Worm (Caenorhabditis elegans) whole organism, L1 larva: ENCODE results near the gene F46H5.5.

Source experiments
- blmp-1 ChIP-seq: fragments of 150-350 bp; optimal IDR thresholded peaks from 2 replicates; lab custom pipeline; 2014; ENCODE audit warnings: missing biosample characterization, missing genetic modification characterization
- ceh-82 ChIP-seq, 3 experiments: fragments of 150-350 bp in 1 of 3; sonication (generic microtip) in 2 of 3; optimal IDR thresholded peaks; 2 replicates each; lab custom pipeline; 2014 to 2017; ENCODE audit warnings: missing biosample characterization in 3 of 3, missing genetic modification characterization in 3 of 3
- ceh-90 ChIP-seq: sonication (generic microtip); optimal IDR thresholded peaks from 2 replicates; lab custom pipeline; 2016; ENCODE audit warnings: missing genetic modification characterization, missing compliant biosample characterization
- egl-27 ChIP-seq, 2 experiments: fragments of 150-350 bp in 1 of 2; sonication (generic microtip); optimal IDR thresholded peaks; 3 replicates each; lab custom pipeline; 2017 to 2018; ENCODE audit warnings: missing biosample characterization in 2 of 2, missing genetic modification characterization in 2 of 2, missing genetic modification reagents in 2 of 2
- elt-3 ChIP-seq, 6 experiments: fragments of 150-350 bp in 1 of 6; sonication (generic microtip); optimal IDR thresholded peaks; 2 replicates each; lab custom pipeline; 2017 to 2018; ENCODE audit warnings: missing biosample characterization in 6 of 6, missing genetic modification characterization in 6 of 6, inconsistent platforms in 1 of 6
- ets-5 ChIP-seq: fragments of 200-800 bp; sonication (Bioruptor generic); IDR thresholded peaks from 2 replicates; pipeline ENCODE4 v1.3.6; 2022; ENCODE audit warnings: missing genetic modification characterization, missing compliant biosample characterization
- fkh-10 ChIP-seq: sonication (generic microtip); optimal IDR thresholded peaks from 2 replicates; lab custom pipeline; 2017; ENCODE audit warnings: missing biosample characterization, missing genetic modification reagents, missing genetic modification characterization
- fos-1 ChIP-seq: fragments of 150-350 bp; optimal IDR thresholded peaks from 2 replicates; lab custom pipeline; 2014; ENCODE audit warnings: missing biosample characterization, missing genetic modification characterization
- grh-1 ChIP-seq: fragments of 200-800 bp; sonication (Bioruptor generic); IDR thresholded peaks from 2 replicates; pipeline ENCODE4 v1.3.6; 2022; ENCODE audit warnings: missing genetic modification reagents, missing genetic modification characterization, missing compliant biosample characterization
- irx-1 ChIP-seq: sonication (generic microtip); optimal IDR thresholded peaks from 2 replicates; lab custom pipeline; 2016; ENCODE audit warnings: missing genetic modification characterization, missing compliant biosample characterization
- jun-1 ChIP-seq: fragments of 150-350 bp; optimal IDR thresholded peaks from 2 replicates; lab custom pipeline; 2014; ENCODE audit warnings: missing biosample characterization, missing genetic modification reagents, missing genetic modification characterization
- lin-14 ChIP-seq: fragments of 200-800 bp; sonication (Bioruptor generic); optimal IDR thresholded peaks from 2 replicates; lab custom pipeline; 2018; ENCODE audit warnings: mild to moderate bottlenecking, missing genetic modification characterization, moderate library complexity, missing compliant biosample characterization
- lin-35 ChIP-seq, 2 experiments: fragments of 150-350 bp; optimal IDR thresholded peaks; 2 replicates each; lab custom pipeline; 2014; ENCODE audit warnings: missing biosample characterization in 2 of 2, missing genetic modification characterization in 2 of 2, missing genetic modification reagents in 2 of 2
- lsy-2 ChIP-seq, 2 experiments: fragments of 150-350 bp; optimal IDR thresholded peaks; 2 replicates each; lab custom pipeline; 2014; ENCODE audit warnings: missing biosample characterization in 2 of 2, missing genetic modification characterization in 2 of 2
- nhr-11 ChIP-seq: fragments of 150-350 bp; optimal IDR thresholded peaks from 2 replicates; lab custom pipeline; 2014; ENCODE audit warnings: missing biosample characterization, missing genetic modification characterization
- nhr-19 ChIP-seq: fragments of 200-800 bp; sonication (Bioruptor generic); conservative IDR thresholded peaks from 2 replicates; pipeline ENCODE4 v1.3.6; 2022; ENCODE audit warnings: missing genetic modification characterization, missing compliant biosample characterization
- nhr-20 ChIP-seq: sonication (generic microtip); optimal IDR thresholded peaks from 2 replicates; lab custom pipeline; 2016; ENCODE audit warnings: mild to moderate bottlenecking, missing genetic modification characterization, missing compliant biosample characterization
- nhr-237 ChIP-seq: fragments of 150-350 bp; optimal IDR thresholded peaks from 2 replicates; lab custom pipeline; 2014; ENCODE audit warnings: missing biosample characterization, missing genetic modification characterization
- nhr-28 ChIP-seq: fragments of 150-350 bp; optimal IDR thresholded peaks from 2 replicates; lab custom pipeline; 2014; ENCODE audit warnings: missing biosample characterization, missing genetic modification characterization
- nhr-47 ChIP-seq: sonication (generic microtip); optimal IDR thresholded peaks from 2 replicates; lab custom pipeline; 2016; ENCODE audit warnings: mild to moderate bottlenecking, missing genetic modification characterization, moderate library complexity, missing compliant biosample characterization
- nhr-71 ChIP-seq: sonication (generic microtip); optimal IDR thresholded peaks from 2 replicates; lab custom pipeline; 2016; ENCODE audit warnings: mild to moderate bottlenecking, missing genetic modification characterization, moderate library complexity, missing compliant biosample characterization
- pag-3 ChIP-seq: sonication (generic microtip); optimal IDR thresholded peaks from 2 replicates; lab custom pipeline; 2017; ENCODE audit warnings: missing genetic modification characterization, mild to moderate bottlenecking, missing compliant biosample characterization, antibody characterized with exemption, borderline replicate concordance; ENCODE audit not compliant: insufficient read depth
- rnt-1 ChIP-seq: sonication (generic microtip); optimal IDR thresholded peaks from 2 replicates; lab custom pipeline; 2016; ENCODE audit warnings: mild to moderate bottlenecking, missing genetic modification characterization, moderate library complexity, missing compliant biosample characterization
- skn-1 ChIP-seq: fragments of 150-350 bp; optimal IDR thresholded peaks from 2 replicates; lab custom pipeline; 2014; ENCODE audit warnings: missing biosample characterization, missing genetic modification characterization
- sox-4 ChIP-seq: sonication (generic microtip); optimal IDR thresholded peaks from 2 replicates; lab custom pipeline; 2016; ENCODE audit warnings: missing genetic modification characterization, missing compliant biosample characterization
- sptf-1 ChIP-seq: fragments of 150-350 bp; optimal IDR thresholded peaks from 2 replicates; lab custom pipeline; 2014; ENCODE audit warnings: missing biosample characterization, missing genetic modification characterization
- tlp-1 ChIP-seq: fragments of 150-350 bp; optimal IDR thresholded peaks from 2 replicates; lab custom pipeline; 2014; ENCODE audit warnings: missing biosample characterization, missing genetic modification characterization
- unc-130 ChIP-seq: fragments of 150-350 bp; optimal IDR thresholded peaks from 2 replicates; lab custom pipeline; 2017; ENCODE audit warnings: missing biosample characterization, missing genetic modification characterization, inconsistent platforms
- unc-98 ChIP-seq: fragments of 200-800 bp; sonication (Bioruptor generic); IDR thresholded peaks from 2 replicates; pipeline ENCODE4 v1.3.6; 2022; ENCODE audit warnings: missing genetic modification characterization, missing compliant biosample characterization
- vab-15 ChIP-seq: sonication (generic microtip); optimal IDR thresholded peaks from 2 replicates; lab custom pipeline; 2017; ENCODE audit warnings: missing genotype, mild to moderate bottlenecking, missing genetic modification characterization, missing compliant biosample characterization
- zip-4 ChIP-seq: fragments of 200-800 bp; sonication (Bioruptor generic); optimal IDR thresholded peaks from 2 replicates; lab custom pipeline; 2018; ENCODE audit warnings: mild to moderate bottlenecking, missing genetic modification characterization, moderate library complexity, missing compliant biosample characterization
- ztf-11 ChIP-seq, 2 experiments: sonication (generic microtip); optimal IDR thresholded peaks; 2 replicates each; lab custom pipeline; 2016 to 2017; ENCODE audit warnings: missing genetic modification characterization in 2 of 2, missing biosample characterization in 1 of 2, missing compliant biosample characterization in 1 of 2
- ztf-4 ChIP-seq: fragments of 150-350 bp; optimal IDR thresholded peaks from 2 replicates; lab custom pipeline; 2014; ENCODE audit warnings: missing biosample characterization, missing genetic modification characterization

Gene F46H5.5

DNA sequence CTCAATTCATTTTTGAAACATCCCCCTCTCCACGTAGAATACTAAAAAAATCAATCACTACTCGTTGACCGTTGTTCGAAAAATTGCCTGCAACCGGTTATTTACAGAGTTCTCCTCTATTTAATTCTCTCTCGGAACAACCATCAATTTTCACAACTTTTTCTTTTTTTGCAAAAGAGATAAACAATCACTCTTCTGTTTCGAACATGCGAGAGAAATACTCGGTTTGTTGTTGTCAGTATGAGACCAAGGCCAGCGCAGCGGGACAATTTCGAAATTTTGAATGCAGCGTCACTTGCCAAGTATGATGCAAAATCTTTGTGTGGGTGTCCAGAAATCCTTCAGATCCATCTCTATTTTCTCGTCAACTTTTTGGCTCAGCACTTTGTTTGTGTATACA, 26.5 kb downstream of the F46H5.5 start (continued):
- TF ChIP-seq skn-1 (tag; lab: Kevin White, UChicago) (no peak), ceh-82 (tag; optimal IDR thresholded peaks at IDR 0.05; lab: Kevin White, UChicago) (peak in 1 of 3 experiments; percentile 5), lsy-2 (tag; optimal IDR thresholded peaks at IDR 0.05; lab: Kevin White, UChicago) (peak in 1 of 2 experiments; percentile 25), nhr-47 (tag; lab: Kevin White, UChicago) (peak; percentile 26), sox-4 (tag; lab: Kevin White, UChicago) (no peak), nhr-19 (GFP tag; lab: Robert Waterston, UW) (no peak), nhr-28 (no peak), ceh-90 (no peak), elt-3 (tag; optimal IDR thresholded peaks at IDR 0.05; lab: Kevin White, UChicago) (peak in 1 of 6 experiments; percentile 10)
- TF ChIP-seq, all 84 proteins: peak for 18

DNA sequence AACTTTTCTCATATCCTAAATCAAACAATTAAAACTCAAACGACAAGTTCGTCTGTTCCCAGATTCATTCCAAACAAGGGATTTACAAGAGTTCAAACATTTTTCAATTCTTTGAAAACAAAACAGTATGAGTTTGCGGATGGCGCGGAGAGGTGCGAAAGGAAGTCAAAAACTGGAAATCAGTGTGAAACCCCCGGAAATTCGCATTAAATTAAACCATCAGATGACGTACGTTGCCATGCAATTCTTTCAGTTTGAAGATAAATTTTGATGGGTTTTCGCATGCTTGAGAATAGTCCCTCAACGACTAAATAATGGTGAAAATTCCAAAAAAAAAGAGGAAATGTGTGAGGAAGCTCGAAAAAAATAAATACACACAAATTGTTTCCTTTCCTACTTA, 27.4 kb downstream of the F46H5.5 start:
- no peak for TF ChIP-seq nhr-11
- no peak for TF ChIP-seq unc-98 (GFP tag; lab: Robert Waterston, UW)
- no peak for TF ChIP-seq pag-3 (tag; lab: Kevin White, UChicago)
- no peak for TF ChIP-seq sptf-1 (tag; lab: Kevin White, UChicago)
- no peak for TF ChIP-seq irx-1 (tag; lab: Kevin White, UChicago)
- no peak for TF ChIP-seq fkh-10 (GFP tag; lab: Kevin White, UChicago)
- TF ChIP-seq egl-27 (tag; optimal IDR thresholded peaks at IDR 0.05; lab: Kevin White, UChicago), result no peak
- TF ChIP-seq fos-1 (tag; lab: Kevin White, UChicago), result no peak
- TF ChIP-seq zip-4 (GFP tag; lab: Kevin White, UChicago), result no peak
- TF ChIP-seq tlp-1 (tag; lab: Kevin White, UChicago), result no peak
- no peak for TF ChIP-seq ztf-11 (tag; optimal IDR thresholded peaks at IDR 0.05; lab: Kevin White, UChicago)
- no peak for TF ChIP-seq vab-15 (tag; lab: Kevin White, UChicago)
- TF ChIP-seq lin-35 (GFP tag; optimal IDR thresholded peaks at IDR 0.05; lab: Kevin White, UChicago), result no peak
- TF ChIP-seq blmp-1 (tag; lab: Kevin White, UChicago), result no peak
- TF ChIP-seq grh-1, result no peak
- TF ChIP-seq unc-130 (tag; lab: Kevin White, UChicago), result no peak
- no peak for TF ChIP-seq ztf-4 (tag; lab: Kevin White, UChicago)
- no peak for TF ChIP-seq nhr-19 (GFP tag; lab: Robert Waterston, UW)

DNA sequence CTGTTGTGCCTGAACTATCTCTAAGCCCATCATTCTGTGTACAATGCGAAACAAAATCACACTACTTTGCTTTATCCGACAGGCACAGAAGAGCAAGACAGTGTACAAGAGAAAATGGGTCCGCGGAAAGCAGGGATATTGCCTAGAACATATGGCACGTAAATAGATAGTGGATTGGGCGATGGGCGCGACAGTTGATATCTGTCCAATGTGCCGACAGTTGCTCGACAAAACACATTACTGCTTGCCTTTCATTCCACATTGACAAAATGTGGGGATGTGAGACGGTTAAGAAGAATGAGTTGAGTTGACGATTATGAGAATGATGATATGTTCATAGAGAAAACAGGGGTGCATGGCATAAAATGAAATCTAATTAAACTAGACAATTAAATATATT, 31.8 kb downstream of the F46H5.5 start:
- TF ChIP-seq lin-14 (peak; percentile 21), nhr-71 (tag; lab: Kevin White, UChicago) (peak; percentile 41), lsy-2 (tag; optimal IDR thresholded peaks at IDR 0.05; lab: Kevin White, UChicago) (no peak), nhr-20 (tag; lab: Kevin White, UChicago) (peak; percentile 8), rnt-1 (tag; lab: Kevin White, UChicago) (peak; percentile 53)

DNA sequence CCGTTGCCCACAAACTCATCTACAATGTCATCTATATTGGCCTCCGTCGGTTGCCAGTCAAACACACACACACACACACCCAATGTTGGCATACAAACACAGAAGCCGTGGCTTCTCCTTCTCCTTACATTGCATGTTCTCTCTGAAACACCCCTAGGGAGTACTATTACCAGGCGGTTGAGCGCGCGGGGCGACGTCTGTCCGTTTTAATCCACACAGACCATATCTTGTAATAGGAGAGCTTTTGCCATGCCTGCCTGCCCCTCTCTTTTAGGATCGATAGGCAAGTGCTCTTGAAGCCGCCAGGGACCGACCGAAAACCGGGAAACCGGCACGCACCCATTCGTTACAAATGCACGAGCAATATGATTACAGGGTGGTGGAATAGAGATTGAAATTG, 32.3 kb downstream of the F46H5.5 start:
- TF ChIP-seq skn-1 (tag; lab: Kevin White, UChicago), result no peak
- no peak for TF ChIP-seq blmp-1 (tag; lab: Kevin White, UChicago)
- TF ChIP-seq ets-5 (GFP tag; lab: Robert Waterston, UW), result no peak
- TF ChIP-seq nhr-19 (GFP tag; lab: Robert Waterston, UW), result no peak
- TF ChIP-seq nhr-237 (tag; lab: Kevin White, UChicago), result no peak
- peak; percentile 28 for TF ChIP-seq lin-14
- TF ChIP-seq jun-1 (tag; lab: Kevin White, UChicago), result no peak
- TF ChIP-seq, all 84 proteins: peak for 1

DNA sequence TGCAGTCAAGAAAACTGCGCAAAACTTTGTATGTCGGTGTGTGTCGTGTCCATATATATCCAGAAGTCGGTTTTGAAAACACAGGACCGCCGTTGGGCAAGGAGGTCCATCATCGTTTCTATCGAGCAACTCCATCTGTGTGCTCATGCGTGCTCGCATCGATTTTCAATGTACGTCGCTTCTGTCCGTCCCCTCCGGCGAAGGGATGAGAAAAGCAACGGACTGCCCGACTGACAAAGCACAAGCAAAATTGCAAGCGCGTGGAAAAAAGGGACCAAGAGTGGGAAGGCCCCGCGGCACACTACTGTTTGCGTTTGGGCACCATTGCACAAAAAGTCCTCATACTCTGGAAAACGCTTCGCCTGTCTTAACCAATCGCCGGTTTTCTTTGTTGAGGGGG, 34.4 kb downstream of the F46H5.5 start:
- TF ChIP-seq lin-14 (peak; percentile 50), vab-15 (tag; lab: Kevin White, UChicago) (no peak)
- TF ChIP-seq, all 84 proteins: peak for 1
